Worm (Caenorhabditis elegans) whole organism, L2 larva: ENCODE results near the gene brp-1.

ENCODE experiments used
- C34F6.9 ChIP-seq: fragments of 150-350 bp; optimal IDR thresholded peaks from 2 replicates; lab custom pipeline; 2014; ENCODE audit warnings: missing biosample characterization, missing genetic modification characterization
- F13H6.1 ChIP-seq: sonication (generic microtip); optimal IDR thresholded peaks from 2 replicates; lab custom pipeline; 2016; ENCODE audit warnings: missing genetic modification characterization, missing compliant biosample characterization
- R02D3.7 ChIP-seq: fragments of 150-350 bp; optimal IDR thresholded peaks from 2 replicates; lab custom pipeline; 2014; ENCODE audit warnings: missing biosample characterization, missing genetic modification characterization
- ZK546.5 ChIP-seq: sonication (generic microtip); optimal IDR thresholded peaks from 2 replicates; lab custom pipeline; 2017; ENCODE audit warnings: missing biosample characterization, missing genetic modification characterization
- alr-1 ChIP-seq: fragments of 150-350 bp; optimal IDR thresholded peaks from 2 replicates; lab custom pipeline; 2014; ENCODE audit warnings: missing biosample characterization, missing genetic modification characterization
- aly-2 ChIP-seq: fragments of 150-350 bp; optimal IDR thresholded peaks from 2 replicates; lab custom pipeline; 2014; ENCODE audit warnings: missing biosample characterization, missing genetic modification characterization
- ceh-16 ChIP-seq: fragments of 150-350 bp; optimal IDR thresholded peaks from 2 replicates; lab custom pipeline; 2014; ENCODE audit warnings: missing biosample characterization, missing genetic modification characterization
- crh-2 ChIP-seq: sonication (generic microtip); optimal IDR thresholded peaks from 2 replicates; lab custom pipeline; 2017; ENCODE audit warnings: missing biosample characterization, missing genetic modification characterization
- dmd-4 ChIP-seq: sonication (generic microtip); optimal IDR thresholded peaks from 2 replicates; lab custom pipeline; 2017; ENCODE audit warnings: missing biosample characterization, missing genetic modification characterization
- egl-27 ChIP-seq: sonication (generic microtip); optimal IDR thresholded peaks from 3 replicates; lab custom pipeline; 2017; ENCODE audit warnings: missing biosample characterization, missing genetic modification reagents, missing genetic modification characterization
- fos-1 ChIP-seq: fragments of 150-350 bp; optimal IDR thresholded peaks from 2 replicates; lab custom pipeline; 2014; ENCODE audit warnings: missing biosample characterization, missing genetic modification characterization
- gmeb-1 ChIP-seq: fragments of 150-350 bp; optimal IDR thresholded peaks from 2 replicates; lab custom pipeline; 2014; ENCODE audit warnings: missing biosample characterization, missing genetic modification characterization
- lin-13 ChIP-seq: fragments of 150-350 bp; optimal IDR thresholded peaks from 2 replicates; lab custom pipeline; 2014; ENCODE audit warnings: missing biosample characterization, missing genetic modification reagents, missing genetic modification characterization
- lin-39 ChIP-seq: fragments of 150-350 bp; optimal IDR thresholded peaks from 2 replicates; lab custom pipeline; 2014; ENCODE audit warnings: missing biosample characterization, missing genetic modification reagents, missing genetic modification characterization
- lsy-2 ChIP-seq, 2 experiments: fragments of 150-350 bp in 1 of 2; sonication (generic microtip) in 1 of 2; optimal IDR thresholded peaks; 2 replicates each; lab custom pipeline; 2014 to 2017; ENCODE audit warnings: missing biosample characterization in 2 of 2, missing genetic modification characterization in 2 of 2
- mab-5 ChIP-seq: fragments of 150-350 bp; optimal IDR thresholded peaks from 2 replicates; lab custom pipeline; 2014; ENCODE audit warnings: missing biosample characterization, missing genetic modification characterization
- mbf-1 ChIP-seq: sonication (generic microtip); optimal IDR thresholded peaks from 2 replicates; lab custom pipeline; 2017; ENCODE audit warnings: missing biosample characterization, missing genetic modification characterization
- mdl-1 ChIP-seq, 2 experiments: fragments of 150-350 bp in 1 of 2; sonication (generic microtip) in 1 of 2; optimal IDR thresholded peaks; 2 replicates each; lab custom pipeline; 2017; ENCODE audit warnings: missing biosample characterization in 2 of 2, missing genetic modification characterization in 2 of 2
- nhr-10 ChIP-seq: sonication (generic microtip); optimal IDR thresholded peaks from 2 replicates; lab custom pipeline; 2017; ENCODE audit warnings: missing biosample characterization, missing genetic modification characterization
- nhr-11 ChIP-seq: fragments of 150-350 bp; optimal IDR thresholded peaks from 2 replicates; lab custom pipeline; 2014; ENCODE audit warnings: missing biosample characterization, missing genetic modification characterization
- nhr-12 ChIP-seq: fragments of 150-350 bp; optimal IDR thresholded peaks from 2 replicates; lab custom pipeline; 2014; ENCODE audit warnings: missing biosample characterization, missing genetic modification characterization
- nhr-129 ChIP-seq: fragments of 150-350 bp; optimal IDR thresholded peaks from 2 replicates; lab custom pipeline; 2014; ENCODE audit warnings: missing biosample characterization, missing genetic modification characterization
- nhr-21 ChIP-seq: fragments of 150-350 bp; optimal IDR thresholded peaks from 2 replicates; lab custom pipeline; 2014; ENCODE audit warnings: missing biosample characterization, missing genetic modification characterization
- nhr-23 ChIP-seq: fragments of 150-350 bp; optimal IDR thresholded peaks from 2 replicates; lab custom pipeline; 2014; ENCODE audit warnings: missing biosample characterization, missing genetic modification reagents, missing genetic modification characterization
- nhr-237 ChIP-seq: fragments of 150-350 bp; optimal IDR thresholded peaks from 2 replicates; lab custom pipeline; 2014; ENCODE audit warnings: missing biosample characterization, missing genetic modification characterization
- nhr-25 ChIP-seq: fragments of 150-350 bp; sonication (generic microtip); optimal IDR thresholded peaks from 3 replicates; lab custom pipeline; 2014; ENCODE audit warnings: missing biosample characterization, missing genetic modification characterization
- nhr-6 ChIP-seq: fragments of 150-350 bp; optimal IDR thresholded peaks from 2 replicates; lab custom pipeline; 2014; ENCODE audit warnings: missing biosample characterization, missing genetic modification characterization
- peb-1 ChIP-seq: fragments of 150-350 bp; optimal IDR thresholded peaks from 2 replicates; lab custom pipeline; 2014; ENCODE audit warnings: missing biosample characterization, missing genetic modification characterization
- snpc-4 ChIP-seq: fragments of 150-350 bp; optimal IDR thresholded peaks from 2 replicates; lab custom pipeline; 2014; ENCODE audit warnings: missing biosample characterization, missing genetic modification characterization
- unc-39 ChIP-seq: fragments of 150-350 bp; optimal IDR thresholded peaks from 2 replicates; lab custom pipeline; 2014; ENCODE audit warnings: missing biosample characterization, missing genetic modification characterization
- unc-55 ChIP-seq: fragments of 150-350 bp; sonication (generic microtip); optimal IDR thresholded peaks from 3 replicates; lab custom pipeline; 2014; ENCODE audit warnings: missing biosample characterization, missing genetic modification reagents, missing genetic modification characterization
- unc-62 ChIP-seq: fragments of 150-350 bp; optimal IDR thresholded peaks from 2 replicates; lab custom pipeline; 2014; ENCODE audit warnings: missing biosample characterization, missing genetic modification reagents, missing genetic modification characterization
- zag-1 ChIP-seq: fragments of 150-350 bp; optimal IDR thresholded peaks from 2 replicates; lab custom pipeline; 2014; ENCODE audit warnings: missing biosample characterization, missing genetic modification characterization
- ztf-1 ChIP-seq: fragments of 200-800 bp; sonication (Bioruptor generic); conservative IDR thresholded peaks from 2 replicates; pipeline ENCODE4 v1.3.6; 2022; ENCODE audit warnings: missing genetic modification characterization, missing compliant biosample characterization
- ztf-11 ChIP-seq: sonication (generic microtip); optimal IDR thresholded peaks from 2 replicates; lab custom pipeline; 2017; ENCODE audit warnings: missing biosample characterization, missing genetic modification characterization
- ztf-4 ChIP-seq: fragments of 150-350 bp; optimal IDR thresholded peaks from 2 replicates; lab custom pipeline; 2014; ENCODE audit warnings: missing biosample characterization, missing genetic modification characterization

The brp-1 gene

ce11 chrIII:12022281-12022680, 1.9 kb downstream of the brp-1 start:
- TF ChIP-seq C34F6.9 (tag; lab: Kevin White, UChicago) (no peak), ztf-1 (GFP tag; lab: Robert Waterston, UW) (no peak), ztf-4 (tag; lab: Kevin White, UChicago) (no peak), nhr-237 (tag; lab: Kevin White, UChicago) (no peak), nhr-11 (tag; lab: Kevin White, UChicago) (no peak), R02D3.7 (tag; lab: Kevin White, UChicago) (no peak), egl-27 (tag; lab: Kevin White, UChicago) (no peak), nhr-23 (tag; lab: Kevin White, UChicago) (no peak), F13H6.1 (tag; lab: Kevin White, UChicago) (no peak), fos-1 (tag; lab: Kevin White, UChicago) (no peak), nhr-10 (tag; lab: Kevin White, UChicago) (no peak), nhr-6 (tag; lab: Kevin White, UChicago) (no peak), aly-2 (tag; lab: Kevin White, UChicago) (no peak), dmd-4 (tag; lab: Kevin White, UChicago) (no peak), peb-1 (tag; lab: Kevin White, UChicago) (no peak), alr-1 (tag; lab: Kevin White, UChicago) (no peak), unc-55 (GFP tag; lab: Kevin White, UChicago) (no peak)

DNA sequence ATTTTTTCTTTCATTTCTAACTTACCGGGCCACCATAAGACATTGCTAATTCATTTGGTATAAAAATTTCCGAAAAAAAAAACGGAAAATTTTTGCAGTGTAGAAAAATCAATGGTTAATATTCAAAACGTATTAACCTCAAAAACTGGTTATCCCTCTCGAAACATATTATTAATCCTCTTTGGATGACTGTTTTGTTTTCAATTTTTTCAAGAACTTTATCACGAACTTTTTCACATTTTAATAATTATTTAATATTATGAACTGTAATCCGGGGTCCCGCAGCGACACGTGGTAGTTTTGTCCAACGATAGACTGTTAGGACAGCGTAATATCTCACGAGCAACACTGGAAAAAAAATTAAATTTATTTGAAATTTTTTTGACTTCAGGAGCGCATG, 8.4 kb downstream of the brp-1 start, which contains the start of gene Y79H2A.12:
TSS of gene Y79H2A.12 (minus strand) at position 101 of the 400 bp plus-strand sequence.
- no peak for TF ChIP-seq unc-62 (GFP tag; lab: Kevin White, UChicago)
- no peak for TF ChIP-seq snpc-4 (tag; lab: Kevin White, UChicago)
- TF ChIP-seq mab-5 (tag; lab: Kevin White, UChicago): no peak
- TF ChIP-seq mdl-1 (tag; optimal IDR thresholded peaks at IDR 0.05; lab: Kevin White, UChicago): no peak
- no peak for TF ChIP-seq ceh-16
- TF ChIP-seq nhr-25 (tag; lab: Kevin White, UChicago): no peak
- TF ChIP-seq nhr-6 (tag; lab: Kevin White, UChicago): no peak
- TF ChIP-seq ztf-1 (GFP tag; lab: Robert Waterston, UW): no peak
- no peak for TF ChIP-seq zag-1
- TF ChIP-seq C34F6.9 (tag; lab: Kevin White, UChicago): no peak
- TF ChIP-seq egl-27 (tag; lab: Kevin White, UChicago): no peak
- no peak for TF ChIP-seq nhr-129 (tag; lab: Kevin White, UChicago)
- no peak for TF ChIP-seq ztf-11
- TF ChIP-seq ZK546.5 (tag; lab: Kevin White, UChicago): no peak
- no peak for TF ChIP-seq lin-39 (tag; lab: Kevin White, UChicago)

- no peak for TF ChIP-seq snpc-4 (tag; lab: Kevin White, UChicago)
- TF ChIP-seq mdl-1 (tag; optimal IDR thresholded peaks at IDR 0.05; lab: Kevin White, UChicago): no peak
- TF ChIP-seq ztf-11: no peak
- TF ChIP-seq peb-1 (tag; lab: Kevin White, UChicago): no peak
These were observed 10.3 kb downstream of the brp-1 start, which contains the start of gene Y79H2A.2 for ce11 chrIII:12030669-12031068. TSS of gene Y79H2A.2 (minus strand) at chrIII:12030769.

ce11 chrIII:12033259-12033658, 12.9 kb downstream of the brp-1 start:
- TF ChIP-seq C34F6.9 (tag; lab: Kevin White, UChicago): no peak
- TF ChIP-seq mbf-1 (tag; lab: Kevin White, UChicago): no peak
- TF ChIP-seq egl-27 (tag; lab: Kevin White, UChicago): no peak
- no peak for TF ChIP-seq gmeb-1 (tag; lab: Kevin White, UChicago)
- TF ChIP-seq unc-39 (tag; lab: Kevin White, UChicago): no peak
- no peak for TF ChIP-seq F13H6.1 (tag; lab: Kevin White, UChicago)
- TF ChIP-seq lin-39 (tag; lab: Kevin White, UChicago): no peak
- TF ChIP-seq nhr-129 (tag; lab: Kevin White, UChicago): no peak
- no peak for TF ChIP-seq nhr-12
- TF ChIP-seq lin-13 (GFP tag; lab: Kevin White, UChicago): no peak
- no peak for TF ChIP-seq unc-62 (GFP tag; lab: Kevin White, UChicago)
- TF ChIP-seq fos-1 (tag; lab: Kevin White, UChicago): no peak
- TF ChIP-seq nhr-11 (tag; lab: Kevin White, UChicago): no peak
- TF ChIP-seq aly-2 (tag; lab: Kevin White, UChicago): no peak
- no peak for TF ChIP-seq snpc-4 (tag; lab: Kevin White, UChicago)

DNA sequence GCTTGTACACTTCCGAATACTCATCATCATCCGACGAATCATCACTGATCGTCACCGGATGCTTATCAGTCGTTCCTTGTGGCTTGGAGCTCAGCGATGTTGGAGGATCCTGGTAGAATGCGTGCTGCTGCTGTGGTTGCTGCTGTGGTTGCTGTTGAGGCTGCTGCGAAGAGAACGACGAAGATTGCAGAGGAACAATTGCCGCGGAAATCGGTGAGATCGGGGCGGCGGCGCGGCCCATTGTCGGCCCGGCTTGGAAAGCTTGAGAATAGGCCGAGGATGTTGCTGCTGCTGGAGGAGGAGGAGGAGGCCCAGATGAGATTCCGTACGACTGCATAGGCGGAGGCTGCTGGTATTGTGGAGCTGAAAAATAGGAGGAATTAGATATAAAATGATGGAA, 14.0 kb downstream of the brp-1 start:
- TF ChIP-seq crh-2 (tag; lab: Kevin White, UChicago) (no peak), nhr-11 (tag; lab: Kevin White, UChicago) (no peak), zag-1 (no peak), nhr-10 (tag; lab: Kevin White, UChicago) (no peak), nhr-12 (no peak), lsy-2 (tag; optimal IDR thresholded peaks at IDR 0.05; lab: Kevin White, UChicago) (no peak), unc-62 (GFP tag; lab: Kevin White, UChicago) (no peak), mdl-1 (tag; optimal IDR thresholded peaks at IDR 0.05; lab: Kevin White, UChicago) (no peak), ztf-11 (no peak), nhr-21 (tag; lab: Kevin White, UChicago) (no peak)
- TF ChIP-seq, all 48 proteins: peak for 0
